Worm (Caenorhabditis elegans) whole organism, L3 larva: ENCODE data around the gene cdc-25.2.

Source experiments
- R02D3.7 ChIP-seq: fragments of 150-350 bp; optimal IDR thresholded peaks from 2 replicates; lab custom pipeline; 2014; ENCODE audit warnings: missing biosample characterization, missing genetic modification characterization
- ZK546.5 ChIP-seq: sonication (generic microtip); optimal IDR thresholded peaks from 2 replicates; lab custom pipeline; 2017; ENCODE audit warnings: missing biosample characterization, missing genetic modification characterization
- aly-2 ChIP-seq: fragments of 150-350 bp; optimal IDR thresholded peaks from 2 replicates; lab custom pipeline; 2014; ENCODE audit warnings: missing biosample characterization, missing genetic modification characterization
- ama-1 ChIP-seq: fragments of 150-350 bp; optimal IDR thresholded peaks from 2 replicates; lab custom pipeline; 2018
- ceh-28 ChIP-seq: fragments of 150-350 bp; optimal IDR thresholded peaks from 2 replicates; lab custom pipeline; 2014; ENCODE audit warnings: missing biosample characterization, missing genetic modification reagents, missing genetic modification characterization
- ceh-9 ChIP-seq: sonication (generic microtip); optimal IDR thresholded peaks from 2 replicates; lab custom pipeline; 2018; ENCODE audit warnings: missing biosample characterization, missing genetic modification characterization
- daf-12 ChIP-seq: fragments of 150-350 bp; optimal IDR thresholded peaks from 2 replicates; lab custom pipeline; 2014; ENCODE audit warnings: missing biosample characterization, missing genetic modification reagents, missing genetic modification characterization
- egl-27 ChIP-seq: sonication (generic microtip); optimal IDR thresholded peaks from 4 replicates; lab custom pipeline; 2017; ENCODE audit warnings: missing biosample characterization, missing genetic modification reagents, missing genetic modification characterization
- egl-5 ChIP-seq: fragments of 150-350 bp; optimal IDR thresholded peaks from 2 replicates; lab custom pipeline; 2017; ENCODE audit warnings: missing biosample characterization, missing genetic modification reagents, missing genetic modification characterization, inconsistent platforms
- elt-2 ChIP-seq: sonication (generic microtip); optimal IDR thresholded peaks from 2 replicates; lab custom pipeline; 2016; ENCODE audit warnings: missing genetic modification reagents, mild to moderate bottlenecking, missing genetic modification characterization, missing compliant biosample characterization
- elt-3 ChIP-seq, 3 experiments: fragments of 150-350 bp in 1 of 3; sonication (generic microtip) in 2 of 3; optimal IDR thresholded peaks; 2 replicates in 2 of 3; 4 replicates in 1 of 3; lab custom pipeline; 2014 to 2017; ENCODE audit warnings: missing biosample characterization in 3 of 3, missing genetic modification characterization in 3 of 3
- eor-1 ChIP-seq, 2 experiments: fragments of 150-350 bp; optimal IDR thresholded peaks; 2 replicates each; lab custom pipeline; 2014 to 2018; ENCODE audit warnings: missing biosample characterization in 2 of 2, missing genetic modification characterization in 2 of 2
- fkh-10 ChIP-seq: sonication (generic microtip); optimal IDR thresholded peaks from 2 replicates; lab custom pipeline; 2017; ENCODE audit warnings: missing biosample characterization, missing genetic modification reagents, missing genetic modification characterization
- fkh-2 ChIP-seq: fragments of 150-350 bp; optimal IDR thresholded peaks from 2 replicates; lab custom pipeline; 2014; ENCODE audit warnings: missing biosample characterization, missing genetic modification reagents, missing genetic modification characterization
- fos-1 ChIP-seq: fragments of 150-350 bp; optimal IDR thresholded peaks from 2 replicates; lab custom pipeline; 2014; ENCODE audit warnings: missing biosample characterization, missing genetic modification characterization
- hmg-11 ChIP-seq: sonication (generic microtip); optimal IDR thresholded peaks from 2 replicates; lab custom pipeline; 2016; ENCODE audit warnings: missing genetic modification characterization, missing compliant biosample characterization
- jun-1 ChIP-seq: fragments of 150-350 bp; optimal IDR thresholded peaks from 2 replicates; lab custom pipeline; 2014; ENCODE audit warnings: missing biosample characterization, missing genetic modification reagents, missing genetic modification characterization
- lin-15B ChIP-seq: fragments of 150-350 bp; optimal IDR thresholded peaks from 2 replicates; lab custom pipeline; 2014; ENCODE audit warnings: missing biosample characterization, missing genetic modification characterization
- lsy-12 ChIP-seq: sonication (generic microtip); optimal IDR thresholded peaks from 2 replicates; lab custom pipeline; 2016; ENCODE audit warnings: mild to moderate bottlenecking, missing genetic modification characterization, missing compliant biosample characterization
- mdl-1 ChIP-seq: fragments of 150-350 bp; optimal IDR thresholded peaks from 2 replicates; lab custom pipeline; 2014; ENCODE audit warnings: missing biosample characterization, missing genetic modification characterization
- mml-1 ChIP-seq: fragments of 150-350 bp; sonication (generic microtip); optimal IDR thresholded peaks from 3 replicates; lab custom pipeline; 2014; ENCODE audit warnings: missing biosample characterization, missing genetic modification characterization
- nfya-1 ChIP-seq: sonication (generic microtip); optimal IDR thresholded peaks from 2 replicates; lab custom pipeline; 2017; ENCODE audit warnings: missing genetic modification characterization, mild to moderate bottlenecking, missing compliant biosample characterization, antibody characterized with exemption, moderate library complexity; ENCODE audit not compliant: insufficient read depth
- nhr-11 ChIP-seq: fragments of 150-350 bp; optimal IDR thresholded peaks from 2 replicates; lab custom pipeline; 2014; ENCODE audit warnings: missing biosample characterization, missing genetic modification characterization
- nhr-12 ChIP-seq: fragments of 150-350 bp; optimal IDR thresholded peaks from 2 replicates; lab custom pipeline; 2014; ENCODE audit warnings: missing biosample characterization, missing genetic modification characterization
- nhr-25 ChIP-seq: sonication (generic microtip); optimal IDR thresholded peaks from 2 replicates; lab custom pipeline; 2017; ENCODE audit warnings: missing biosample characterization, missing genetic modification characterization
- nhr-28 ChIP-seq: fragments of 150-350 bp; optimal IDR thresholded peaks from 2 replicates; lab custom pipeline; 2014; ENCODE audit warnings: missing biosample characterization, missing genetic modification characterization
- nhr-43 ChIP-seq: sonication (generic microtip); optimal IDR thresholded peaks from 2 replicates; lab custom pipeline; 2016; ENCODE audit warnings: mild to moderate bottlenecking, missing genetic modification characterization, missing compliant biosample characterization; ENCODE audit not compliant: poor library complexity, severe bottlenecking
- nhr-76 ChIP-seq: fragments of 150-350 bp; sonication (generic microtip); optimal IDR thresholded peaks from 5 replicates; lab custom pipeline; 2014; ENCODE audit warnings: missing biosample characterization, missing genetic modification characterization
- pha-4 ChIP-seq: fragments of 150-350 bp; optimal IDR thresholded peaks from 2 replicates; lab custom pipeline; 2014; ENCODE audit warnings: missing biosample characterization, missing genetic modification reagents, missing genetic modification characterization
- pqm-1 ChIP-seq: fragments of 150-350 bp; optimal IDR thresholded peaks from 2 replicates; lab custom pipeline; 2017; ENCODE audit warnings: missing biosample characterization, missing genetic modification characterization, inconsistent platforms
- snpc-4 ChIP-seq: fragments of 150-350 bp; optimal IDR thresholded peaks from 2 replicates; lab custom pipeline; 2014; ENCODE audit warnings: missing biosample characterization, missing genetic modification characterization
- tbx-2 ChIP-seq: sonication (generic microtip); optimal IDR thresholded peaks from 2 replicates; lab custom pipeline; 2016; ENCODE audit warnings: mild to moderate bottlenecking, missing genetic modification characterization, missing compliant biosample characterization
- unc-39 ChIP-seq: sonication (generic microtip); optimal IDR thresholded peaks from 4 replicates; lab custom pipeline; 2017; ENCODE audit warnings: missing biosample characterization, missing genetic modification characterization
- unc-62 ChIP-seq: fragments of 150-350 bp; sonication (generic microtip); optimal IDR thresholded peaks from 4 replicates; lab custom pipeline; 2014; ENCODE audit warnings: missing biosample characterization, missing genetic modification reagents, missing genetic modification characterization
- zag-1 ChIP-seq: fragments of 150-350 bp; optimal IDR thresholded peaks from 2 replicates; lab custom pipeline; 2014; ENCODE audit warnings: missing biosample characterization, missing genetic modification characterization
- ztf-4 ChIP-seq: fragments of 150-350 bp; optimal IDR thresholded peaks from 2 replicates; lab custom pipeline; 2014; ENCODE audit warnings: missing biosample characterization, missing genetic modification characterization

The cdc-25.2 gene

DNA sequence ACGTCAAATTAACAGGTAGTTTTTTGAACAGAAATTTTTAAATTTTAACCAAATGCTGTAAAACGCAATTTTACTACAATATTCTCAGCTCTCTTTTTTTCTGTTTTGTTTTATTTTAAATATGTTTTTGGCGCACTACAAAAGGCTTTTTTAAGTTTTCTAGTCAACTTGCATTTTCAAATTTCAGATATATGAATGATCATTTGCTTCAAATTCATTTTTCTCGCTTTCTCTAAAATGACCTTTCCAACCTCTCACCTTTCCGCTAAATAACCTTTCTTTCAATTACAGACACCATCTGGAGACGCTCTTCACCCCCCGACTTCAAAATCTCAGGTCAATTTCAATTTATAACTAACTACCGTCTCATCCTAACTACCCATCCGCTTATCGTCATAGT, at the start of gene cdc-25.2:
Gene cdc-25.2, plus strand, starts transcription at position 301 of the 400 bp plus-strand sequence.
- TF ChIP-seq tbx-2 (tag; lab: Kevin White, UChicago) (no peak), nhr-76 (tag; lab: Kevin White, UChicago) (no peak), aly-2 (no peak), daf-12 (no peak), egl-27 (tag; lab: Kevin White, UChicago) (no peak), nfya-1 (tag; lab: Kevin White, UChicago) (no peak), elt-3 (tag; optimal IDR thresholded peaks at IDR 0.05; lab: Kevin White, UChicago) (no peak), ceh-28 (no peak), fos-1 (no peak), snpc-4 (tag; lab: Kevin White, UChicago) (no peak), eor-1 (tag; optimal IDR thresholded peaks at IDR 0.05; lab: Kevin White, UChicago) (no peak), fkh-10 (no peak), R02D3.7 (tag; lab: Kevin White, UChicago) (no peak), elt-2 (tag; lab: Kevin White, UChicago) (no peak), ama-1 (no peak), nhr-28 (tag; lab: Kevin White, UChicago) (no peak), pha-4 (no peak), ceh-9 (no peak)

DNA sequence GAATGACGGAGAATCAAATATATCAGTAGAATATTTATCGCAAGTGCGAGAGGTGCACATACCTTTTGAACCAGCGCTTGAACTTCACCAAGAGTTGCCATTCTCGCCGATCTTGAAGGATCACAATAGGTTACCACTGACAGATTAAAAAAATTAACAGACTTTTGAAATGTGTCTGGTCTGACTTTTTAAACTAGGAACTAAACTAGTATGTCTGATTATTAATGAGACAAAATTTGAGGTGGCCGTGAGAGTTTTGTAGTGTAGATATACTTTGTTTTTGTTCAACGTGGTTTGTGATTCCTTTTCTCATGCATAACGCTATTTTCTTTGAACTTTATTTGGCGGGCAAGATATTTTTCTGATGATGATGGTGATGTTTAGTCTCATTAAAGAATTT, 45.0 kb upstream of the cdc-25.2 start, which contains the start of gene str-240:
Gene str-240, minus strand, starts transcription at position 101 of the 400 bp plus-strand sequence.
- TF ChIP-seq ztf-4 (tag; lab: Kevin White, UChicago) (no peak), pqm-1 (no peak), tbx-2 (tag; lab: Kevin White, UChicago) (no peak), elt-2 (tag; lab: Kevin White, UChicago) (no peak)

DNA sequence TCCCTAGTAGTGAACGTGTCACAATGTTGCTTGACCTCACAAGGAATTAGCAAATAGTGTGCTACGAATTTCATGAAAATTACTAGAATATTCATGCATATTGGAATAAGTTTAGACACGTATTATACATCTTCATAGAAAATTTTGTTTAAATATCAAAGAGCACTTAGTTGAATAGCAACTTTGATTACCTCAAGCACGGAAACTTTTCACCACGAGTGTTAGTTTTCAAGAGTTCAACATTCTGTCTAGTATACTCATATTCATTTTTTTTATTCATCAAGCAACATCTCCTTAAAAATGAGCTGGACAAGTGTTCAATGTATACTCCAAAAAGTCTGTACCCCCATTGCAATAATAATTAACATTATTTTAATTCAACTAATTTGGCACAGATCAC, 44.4 kb upstream of the cdc-25.2 start, which contains the start of gene str-243:
Gene str-243, plus strand, starts transcription at position 301 of the 400 bp plus-strand sequence.
- no peak for TF ChIP-seq zag-1 (tag; lab: Kevin White, UChicago)
- no peak for TF ChIP-seq snpc-4 (tag; lab: Kevin White, UChicago)
- TF ChIP-seq hmg-11 (tag; lab: Kevin White, UChicago) = no peak
- no peak for TF ChIP-seq eor-1 (tag; optimal IDR thresholded peaks at IDR 0.05; lab: Kevin White, UChicago)
- no peak for TF ChIP-seq R02D3.7 (tag; lab: Kevin White, UChicago)
- TF ChIP-seq jun-1 (tag; lab: Kevin White, UChicago) = no peak
- no peak for TF ChIP-seq mdl-1 (tag; lab: Kevin White, UChicago)
- TF ChIP-seq unc-62 (GFP tag; lab: Kevin White, UChicago) = no peak
- no peak for TF ChIP-seq elt-3 (tag; optimal IDR thresholded peaks at IDR 0.05; lab: Kevin White, UChicago)
- TF ChIP-seq pha-4 = no peak
- no peak for TF ChIP-seq nhr-12 (tag; lab: Kevin White, UChicago)
- TF ChIP-seq unc-39 (tag; lab: Kevin White, UChicago) = no peak
- no peak for TF ChIP-seq pqm-1
- no peak for TF ChIP-seq elt-2 (tag; lab: Kevin White, UChicago)
- no peak for TF ChIP-seq lsy-12 (tag; lab: Kevin White, UChicago)
- no peak for TF ChIP-seq ama-1
- TF ChIP-seq nhr-11 (tag; lab: Kevin White, UChicago) = no peak
- no peak for TF ChIP-seq ZK546.5 (tag; lab: Kevin White, UChicago)
- TF ChIP-seq mml-1 (tag; lab: Kevin White, UChicago) = no peak
- TF ChIP-seq, all 47 proteins: peak for 0

DNA sequence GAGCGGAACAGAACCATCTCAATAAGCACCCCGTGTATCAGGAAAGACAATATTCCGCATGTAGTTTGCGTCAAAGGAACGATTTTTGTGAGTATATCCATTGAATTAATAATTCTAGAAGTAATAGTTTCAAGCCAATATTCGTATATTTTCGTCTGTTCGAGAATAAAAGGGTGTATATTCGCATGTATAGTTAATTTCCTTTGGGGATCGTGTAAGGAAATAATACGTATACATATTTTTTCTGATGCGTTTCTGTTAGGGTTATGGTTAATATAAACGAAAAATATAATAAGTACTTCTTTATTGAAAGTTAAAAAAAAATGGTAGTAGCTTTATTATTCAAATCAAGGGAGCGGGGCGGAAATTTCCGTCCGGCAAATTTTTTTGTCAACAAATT, 38.9 kb upstream of the cdc-25.2 start, which contains the start of gene str-236:
Gene str-236, minus strand, starts transcription at position 101 of the 400 bp plus-strand sequence.
- TF ChIP-seq nhr-11 (tag; lab: Kevin White, UChicago) (no peak), jun-1 (tag; lab: Kevin White, UChicago) (no peak), aly-2 (no peak), unc-62 (GFP tag; lab: Kevin White, UChicago) (no peak), ama-1 (no peak), ZK546.5 (tag; lab: Kevin White, UChicago) (no peak), fkh-10 (no peak), egl-5 (tag; lab: Kevin White, UChicago) (no peak), egl-27 (tag; lab: Kevin White, UChicago) (no peak), R02D3.7 (tag; lab: Kevin White, UChicago) (no peak), fkh-2 (tag; lab: Kevin White, UChicago) (no peak), lin-15B (tag; lab: Kevin White, UChicago) (no peak), nhr-25 (tag; lab: Kevin White, UChicago) (no peak), elt-2 (tag; lab: Kevin White, UChicago) (no peak), ceh-9 (no peak), mdl-1 (tag; lab: Kevin White, UChicago) (no peak), tbx-2 (tag; lab: Kevin White, UChicago) (no peak), nhr-43 (no peak), lsy-12 (tag; lab: Kevin White, UChicago) (no peak)
